Worm (Caenorhabditis elegans) whole organism, late embryonic: ENCODE measurements around the gene F13H10.3.

Experiments used
- C38D4.7 ChIP-seq: fragments of 200-800 bp; sonication (Bioruptor generic); optimal IDR thresholded peaks from 2 replicates; lab custom pipeline; 2018; ENCODE audit warnings: mild to moderate bottlenecking, missing genetic modification characterization, moderate library complexity, missing compliant biosample characterization
- F13H6.1 ChIP-seq: sonication (generic microtip); optimal IDR thresholded peaks from 2 replicates; lab custom pipeline; 2016; ENCODE audit warnings: missing genetic modification characterization, missing compliant biosample characterization
- K02D7.2 ChIP-seq: sonication (generic microtip); optimal IDR thresholded peaks from 2 replicates; lab custom pipeline; 2017; ENCODE audit warnings: mild to moderate bottlenecking, missing genetic modification characterization, missing compliant biosample characterization
- Y22D7AL.16 ChIP-seq: sonication (generic microtip); optimal IDR thresholded peaks from 2 replicates; lab custom pipeline; 2016; ENCODE audit warnings: missing genetic modification characterization, missing compliant biosample characterization
- ahr-1 ChIP-seq: sonication (generic microtip); optimal IDR thresholded peaks from 2 replicates; lab custom pipeline; 2016; ENCODE audit warnings: missing genetic modification characterization, missing compliant biosample characterization
- ceh-30 ChIP-seq: fragments of 150-350 bp; optimal IDR thresholded peaks from 2 replicates; lab custom pipeline; 2014; ENCODE audit warnings: missing biosample characterization, missing genetic modification characterization
- ceh-31 ChIP-seq: sonication (generic microtip); optimal IDR thresholded peaks from 2 replicates; lab custom pipeline; 2016; ENCODE audit warnings: missing genetic modification characterization, missing compliant biosample characterization
- ceh-34 ChIP-seq: sonication (generic microtip); optimal IDR thresholded peaks from 2 replicates; lab custom pipeline; 2016; ENCODE audit warnings: mild to moderate bottlenecking, missing genetic modification characterization, missing compliant biosample characterization
- ceh-45 ChIP-seq: fragments of 200-800 bp; sonication (Bioruptor generic); IDR thresholded peaks from 2 replicates; pipeline ENCODE4 v1.3.6; 2022; ENCODE audit warnings: missing genetic modification reagents, missing genetic modification characterization, missing compliant biosample characterization
- ceh-48 ChIP-seq: sonication (generic microtip); optimal IDR thresholded peaks from 2 replicates; lab custom pipeline; 2016; ENCODE audit warnings: missing genetic modification characterization, inconsistent platforms, missing compliant biosample characterization
- dmd-4 ChIP-seq: sonication (generic microtip); optimal IDR thresholded peaks from 2 replicates; lab custom pipeline; 2016; ENCODE audit warnings: borderline replicate concordance, missing genetic modification characterization, missing compliant biosample characterization
- dve-1 ChIP-seq: sonication (generic microtip); optimal IDR thresholded peaks from 2 replicates; lab custom pipeline; 2017; ENCODE audit warnings: antibody characterized with exemption, mild to moderate bottlenecking, missing genetic modification characterization, missing compliant biosample characterization
- elt-2 ChIP-seq: sonication (generic microtip); optimal IDR thresholded peaks from 2 replicates; lab custom pipeline; 2016; ENCODE audit warnings: missing genetic modification reagents, missing genetic modification characterization, missing compliant biosample characterization
- elt-4 ChIP-seq: sonication (generic microtip); optimal IDR thresholded peaks from 2 replicates; lab custom pipeline; 2016; ENCODE audit warnings: missing genetic modification characterization, missing compliant biosample characterization
- ets-4 ChIP-seq: sonication (generic microtip); optimal IDR thresholded peaks from 2 replicates; lab custom pipeline; 2016; ENCODE audit warnings: missing genetic modification characterization, missing compliant biosample characterization
- fax-1 ChIP-seq: sonication (generic microtip); optimal IDR thresholded peaks from 2 replicates; lab custom pipeline; 2016; ENCODE audit warnings: missing genotype, missing genetic modification characterization, missing compliant biosample characterization
- fkh-6 ChIP-seq: sonication (generic microtip); optimal IDR thresholded peaks from 2 replicates; lab custom pipeline; 2016; ENCODE audit warnings: missing genetic modification characterization, missing compliant biosample characterization
- hlh-13 ChIP-seq: fragments of 200-800 bp; sonication (Bioruptor generic); optimal IDR thresholded peaks from 2 replicates; lab custom pipeline; 2018; ENCODE audit warnings: mild to moderate bottlenecking, missing genetic modification characterization, missing compliant biosample characterization
- hlh-30 ChIP-seq: sonication (generic microtip); optimal IDR thresholded peaks from 2 replicates; lab custom pipeline; 2017; ENCODE audit warnings: antibody characterized with exemption, missing genetic modification characterization, missing compliant biosample characterization; ENCODE audit not compliant: insufficient read depth
- hlh-8 ChIP-seq: sonication (generic microtip); optimal IDR thresholded peaks from 2 replicates; lab custom pipeline; 2016; ENCODE audit warnings: missing genotype, missing genetic modification characterization, missing compliant biosample characterization
- madf-2 ChIP-seq: sonication (generic microtip); optimal IDR thresholded peaks from 2 replicates; lab custom pipeline; 2017; ENCODE audit warnings: missing genetic modification characterization, missing compliant biosample characterization
- nfya-1 ChIP-seq: sonication (generic microtip); optimal IDR thresholded peaks from 2 replicates; lab custom pipeline; 2017; ENCODE audit warnings: missing genetic modification characterization, mild to moderate bottlenecking, missing compliant biosample characterization, antibody characterized with exemption, moderate library complexity
- nhr-232 ChIP-seq: sonication (generic microtip); optimal IDR thresholded peaks from 2 replicates; lab custom pipeline; 2016; ENCODE audit warnings: missing genetic modification characterization, missing compliant biosample characterization
- pag-3 ChIP-seq: sonication (generic microtip); optimal IDR thresholded peaks from 2 replicates; lab custom pipeline; 2016; ENCODE audit warnings: missing compliant biosample characterization, missing genetic modification characterization, borderline replicate concordance
- pat-9 ChIP-seq: fragments of 200-800 bp; sonication (Bioruptor generic); optimal IDR thresholded peaks from 2 replicates; lab custom pipeline; 2018; ENCODE audit warnings: mild to moderate bottlenecking, missing genetic modification characterization, moderate library complexity, missing compliant biosample characterization
- pha-4 ChIP-seq: fragments of 150-350 bp; optimal IDR thresholded peaks from 2 replicates; lab custom pipeline; 2018; ENCODE audit warnings: missing biosample characterization, missing genetic modification reagents, missing genetic modification characterization
- rnt-1 ChIP-seq: sonication (generic microtip); optimal IDR thresholded peaks from 2 replicates; lab custom pipeline; 2016; ENCODE audit warnings: missing genetic modification characterization, missing compliant biosample characterization
- sdc-2 ChIP-seq: sonication (generic microtip); optimal IDR thresholded peaks from 2 replicates; lab custom pipeline; 2016; ENCODE audit warnings: missing genotype, missing genetic modification characterization, missing compliant biosample characterization
- tbx-7 ChIP-seq: sonication (generic microtip); optimal IDR thresholded peaks from 2 replicates; lab custom pipeline; 2016; ENCODE audit warnings: missing genotype, missing genetic modification characterization, missing compliant biosample characterization
- unc-3 ChIP-seq, 2 experiments: fragments of 200-800 bp in 1 of 2; sonication (Bioruptor generic) in 1 of 2; sonication (generic microtip) in 1 of 2; conservative IDR thresholded peaks in 1 of 2; optimal IDR thresholded peaks in 1 of 2; 2 replicates each; pipeline versions ENCODE4 v1.3.6 to Lab custom; 2016 to 2022; ENCODE audit warnings: missing compliant biosample characterization in 2 of 2, missing genetic modification characterization in 2 of 2, missing genetic modification reagents in 1 of 2
- unc-55 ChIP-seq: sonication (generic microtip); optimal IDR thresholded peaks from 2 replicates; lab custom pipeline; 2017; ENCODE audit warnings: missing biosample characterization, missing genetic modification reagents, missing genetic modification characterization
- ztf-16 ChIP-seq: sonication (generic microtip); optimal IDR thresholded peaks from 2 replicates; lab custom pipeline; 2017; ENCODE audit warnings: missing genetic modification characterization, missing compliant biosample characterization

The F13H10.3 gene

DNA sequence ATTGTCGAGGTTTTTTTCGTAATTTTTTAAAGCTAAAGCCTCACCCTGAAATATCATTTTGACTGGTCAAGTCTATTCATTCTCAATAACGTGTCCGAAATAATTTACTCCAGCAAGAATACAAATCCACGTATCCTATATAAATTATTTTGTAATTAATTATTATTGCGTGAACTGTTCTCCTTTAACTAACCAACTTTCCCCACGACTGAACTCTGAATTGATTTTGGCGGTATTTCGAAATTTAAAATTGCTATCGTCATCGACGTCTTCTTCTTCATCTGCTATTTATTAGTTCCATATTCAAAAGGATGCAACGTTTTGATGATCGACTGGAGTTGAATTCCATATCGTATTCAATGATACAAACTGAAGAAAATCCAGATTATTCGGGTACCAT, 49.4 kb downstream of the F13H10.3 start, which contains the start of the genes aqp-3 and Y69E1A.8:
aqp-3 (minus strand) TSS at position 101 of the 400 bp plus-strand sequence.
Y69E1A.8 (plus strand) TSS at position 246 of the 400 bp plus-strand sequence.
- TF ChIP-seq fax-1 (no peak), dve-1 (tag; lab: Kevin White, UChicago) (no peak), hlh-8 (tag; lab: Kevin White, UChicago) (no peak), ceh-31 (tag; lab: Kevin White, UChicago) (no peak), hlh-30 (no peak), rnt-1 (tag; lab: Kevin White, UChicago) (no peak), K02D7.2 (tag; lab: Kevin White, UChicago) (no peak), pag-3 (tag; lab: Kevin White, UChicago) (no peak), ceh-48 (no peak), tbx-7 (no peak), sdc-2 (tag; lab: Kevin White, UChicago) (no peak), elt-4 (tag; lab: Kevin White, UChicago) (no peak), fkh-6 (tag; lab: Kevin White, UChicago) (no peak), ahr-1 (tag; lab: Kevin White, UChicago) (no peak), dmd-4 (no peak), pha-4 (tag; lab: Kevin White, UChicago) (no peak), elt-2 (tag; lab: Kevin White, UChicago) (no peak), pat-9 (tag; lab: Kevin White, UChicago) (no peak), ets-4 (tag; lab: Kevin White, UChicago) (no peak), ceh-30 (no peak)

DNA sequence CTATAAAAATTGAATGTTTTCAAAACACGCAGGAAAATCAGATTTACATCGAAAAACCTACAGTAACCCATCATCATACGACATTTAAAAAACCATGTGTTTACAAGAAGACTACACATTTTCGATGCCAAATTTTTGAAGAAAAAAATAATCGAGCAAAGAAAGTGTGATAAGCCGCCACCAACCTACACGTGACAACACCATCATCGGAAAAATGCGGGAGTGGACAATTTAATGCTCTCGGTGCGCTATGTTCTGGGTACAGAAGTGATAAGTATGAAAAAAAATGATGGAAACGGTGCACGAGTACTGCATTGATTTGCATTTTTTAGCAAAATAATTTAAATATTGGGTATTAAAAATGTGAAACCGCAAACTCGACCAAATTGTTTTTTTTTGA, 51.1 kb downstream of the F13H10.3 start:
- no peak for TF ChIP-seq C38D4.7 (GFP tag; lab: Kevin White, UChicago)
- no peak for TF ChIP-seq fax-1
- TF ChIP-seq F13H6.1: no peak
- no peak for TF ChIP-seq pag-3 (tag; lab: Kevin White, UChicago)
- no peak for TF ChIP-seq ceh-45 (GFP tag; lab: Robert Waterston, UW)
- no peak for TF ChIP-seq ztf-16
- TF ChIP-seq nhr-232: no peak
- no peak for TF ChIP-seq pat-9 (tag; lab: Kevin White, UChicago)
- no peak for TF ChIP-seq Y22D7AL.16
- no peak for TF ChIP-seq dmd-4
- TF ChIP-seq hlh-13 (GFP tag; lab: Kevin White, UChicago): no peak
- no peak for TF ChIP-seq madf-2
- no peak for TF ChIP-seq nfya-1 (tag; lab: Kevin White, UChicago)
- TF ChIP-seq ceh-34 (tag; lab: Kevin White, UChicago): no peak
- no peak for TF ChIP-seq pha-4 (tag; lab: Kevin White, UChicago)
- no peak for TF ChIP-seq sdc-2 (tag; lab: Kevin White, UChicago)
- no peak for TF ChIP-seq unc-3 (GFP tag; conservative IDR thresholded peaks at IDR 0.05; lab: Robert Waterston, UW)
- no peak for TF ChIP-seq unc-3 (tag; optimal IDR thresholded peaks at IDR 0.05; lab: Kevin White, UChicago)
- no peak for TF ChIP-seq dve-1 (tag; lab: Kevin White, UChicago)
- no peak for TF ChIP-seq unc-55
